Worm (Caenorhabditis elegans): ENCODE results near the gene C55A6.4.

C55A6.4 gene

DNA sequence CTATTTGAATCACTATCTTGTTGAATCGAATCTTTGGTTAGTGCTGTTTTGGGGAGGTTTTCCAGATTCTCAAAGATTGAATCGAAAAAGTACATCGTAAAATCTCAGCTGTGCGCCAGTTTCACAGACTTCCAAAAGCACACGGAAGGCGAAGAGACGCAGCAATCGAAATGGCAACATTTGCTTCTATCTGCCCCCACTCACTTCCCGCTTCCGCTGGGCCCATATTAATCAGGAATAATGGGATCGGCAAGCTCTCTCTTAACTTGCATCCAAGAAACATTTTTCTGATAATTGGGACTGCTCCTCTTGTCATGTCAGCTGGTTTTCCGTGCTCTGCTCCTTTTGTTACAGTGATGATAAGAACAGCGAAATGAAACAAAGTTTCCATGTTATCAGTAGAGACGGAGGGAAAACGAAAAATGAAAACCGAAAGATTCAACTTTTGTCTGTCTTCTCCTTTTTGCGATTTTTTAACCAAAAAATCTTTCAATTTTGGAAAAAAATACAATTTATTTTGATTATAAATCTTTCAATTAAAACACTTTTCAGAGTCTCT is 17.9 kb upstream of the C55A6.4 start (continued):
- TF ChIP-seq lin-1 (GFP tag; IDR thresholded peaks at IDR 0.05) (0 out of 2 replicates have a peak, but pooled peaks have one; percentile 18), nhr-28 (tag; optimal IDR thresholded peaks at IDR 0.05) (peak; percentile 74), lim-7 (GFP tag; IDR thresholded peaks at IDR 0.05) (no peak), skn-1 (tag; optimal IDR thresholded peaks at IDR 0.05) (no peak), dve-1 (tag; optimal IDR thresholded peaks at IDR 0.05; ENCODE audit: insufficient read depth) (peak; percentile 33), egl-43 (GFP tag; IDR thresholded peaks at IDR 0.05) (peak; percentile 6; the same call in 1 of the 2 replicates)

DNA sequence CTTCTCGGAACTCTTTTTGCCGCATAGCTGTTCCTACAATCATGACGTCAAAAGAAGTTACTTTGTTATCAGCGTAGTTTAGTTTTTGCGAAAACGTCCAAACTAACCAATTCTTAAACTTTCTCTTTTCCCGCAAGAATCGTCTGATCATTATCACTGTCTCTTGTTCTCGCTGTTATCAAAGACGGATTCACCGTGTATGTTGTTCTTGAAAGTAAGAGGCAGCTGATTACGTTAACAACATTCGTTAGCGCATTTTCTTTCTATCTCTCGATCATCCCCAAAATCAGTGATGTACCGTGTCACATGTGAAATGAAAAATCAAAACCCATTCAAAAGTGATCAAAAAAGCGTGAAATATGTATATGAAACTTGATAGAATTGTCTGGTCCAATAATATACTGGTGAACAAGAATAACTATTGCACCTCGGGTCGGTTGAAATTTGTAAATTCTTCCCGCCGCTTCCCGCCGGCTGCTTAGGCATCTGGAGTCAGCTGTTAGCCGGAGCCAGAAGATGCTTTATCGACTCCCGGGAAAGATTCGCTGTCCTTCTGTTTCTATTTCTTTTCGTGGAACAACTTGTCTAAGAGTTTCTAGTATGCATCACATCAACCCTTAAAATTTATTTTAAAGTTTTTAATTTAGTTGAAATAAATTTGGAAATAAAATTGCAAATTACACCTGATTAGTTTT is 17.0 kb upstream of the C55A6.4 start:
- peak; percentile 77 for TF ChIP-seq dve-1 (tag; optimal IDR thresholded peaks at IDR 0.05; ENCODE audit: insufficient read depth)
- TF ChIP-seq attf-4 (tag; optimal IDR thresholded peaks at IDR 0.05) = no peak
- peak in 1 of 2 experiments; percentile 59 for TF ChIP-seq mdl-1 (tag; optimal IDR thresholded peaks at IDR 0.05)
- TF ChIP-seq skn-1 (tag; optimal IDR thresholded peaks at IDR 0.05) = no peak
- TF ChIP-seq lsy-2 (tag; optimal IDR thresholded peaks at IDR 0.05) = peak in 1 of 2 experiments; percentile 64
- TF ChIP-seq nhr-237 (tag; optimal IDR thresholded peaks at IDR 0.05) = no peak
- TF ChIP-seq nhr-10 (tag; optimal IDR thresholded peaks at IDR 0.05) = peak; percentile 41
- TF ChIP-seq mes-2 (tag; optimal IDR thresholded peaks at IDR 0.05; ENCODE audit: poor library complexity, severe bottlenecking) = peak; percentile 47
- TF ChIP-seq hlh-30 (tag; optimal IDR thresholded peaks at IDR 0.05; ENCODE audit: insufficient read depth) = peak; percentile 85
- TF ChIP-seq nhr-77 (tag; optimal IDR thresholded peaks at IDR 0.05) = peak; percentile 84
- 0 out of 2 replicates have a peak, but pooled peaks have one; percentile 25 for TF ChIP-seq zfp-3 (GFP tag; conservative IDR thresholded peaks at IDR 0.05)
- peak; percentile 12 for TF ChIP-seq T20F7.1 (GFP tag; optimal IDR thresholded peaks at IDR 0.05)
- TF ChIP-seq mep-1 (tag; optimal IDR thresholded peaks at IDR 0.05) = peak; percentile 56
- no peak for TF ChIP-seq ces-1 (GFP tag; optimal IDR thresholded peaks at IDR 0.05)
- TF ChIP-seq cey-2 (tag; optimal IDR thresholded peaks at IDR 0.05; ENCODE audit: borderline replicate concordance, insufficient read depth) = peak; percentile 78
- TF ChIP-seq pqm-1 (tag; optimal IDR thresholded peaks at IDR 0.05) = peak; percentile 78
- TF ChIP-seq unc-62 (GFP tag; optimal IDR thresholded peaks at IDR 0.05 in 1 of 2) = peak in 1 of 2 experiments; percentile 79
- TF ChIP-seq unc-62 (tag; optimal IDR thresholded peaks at IDR 0.05) = no peak
- no peak for TF ChIP-seq zip-2 (tag; optimal IDR thresholded peaks at IDR 0.05)
- no peak for TF ChIP-seq lin-15B (tag; optimal IDR thresholded peaks at IDR 0.05)
- TF ChIP-seq mxl-3 (GFP tag; optimal IDR thresholded peaks at IDR 0.05) = peak; percentile 50
- peak; percentile 94 for TF ChIP-seq nhr-28 (tag; optimal IDR thresholded peaks at IDR 0.05)
- no peak for TF ChIP-seq tra-1 (GFP tag; IDR thresholded peaks at IDR 0.05)
- TF ChIP-seq jun-1 (tag; optimal IDR thresholded peaks at IDR 0.05) = no peak
- no peak for TF ChIP-seq F37D6.2 (tag; optimal IDR thresholded peaks at IDR 0.05)
- no peak for TF ChIP-seq egl-43 (GFP tag; IDR thresholded peaks at IDR 0.05)
- TF ChIP-seq hlh-11 (tag; optimal IDR thresholded peaks at IDR 0.05) = peak; percentile 84
- 0 out of 2 replicates have a peak, but pooled peaks have one; percentile 28 for TF ChIP-seq php-3 (GFP tag; IDR thresholded peaks at IDR 0.05)
- peak; percentile 66 for TF ChIP-seq dmd-6 (GFP tag; IDR thresholded peaks at IDR 0.05)
- TF ChIP-seq ztf-11 (tag; optimal IDR thresholded peaks at IDR 0.05) = no peak
- TF ChIP-seq aha-1 (tag) = peak; percentile 45
- no peak for TF ChIP-seq daf-16 (GFP tag; optimal IDR thresholded peaks at IDR 0.05)
- TF ChIP-seq daf-16 (tag; optimal IDR thresholded peaks at IDR 0.05) = peak; percentile 77
- no peak for TF ChIP-seq nhr-111 (GFP tag; optimal IDR thresholded peaks at IDR 0.05)

DNA sequence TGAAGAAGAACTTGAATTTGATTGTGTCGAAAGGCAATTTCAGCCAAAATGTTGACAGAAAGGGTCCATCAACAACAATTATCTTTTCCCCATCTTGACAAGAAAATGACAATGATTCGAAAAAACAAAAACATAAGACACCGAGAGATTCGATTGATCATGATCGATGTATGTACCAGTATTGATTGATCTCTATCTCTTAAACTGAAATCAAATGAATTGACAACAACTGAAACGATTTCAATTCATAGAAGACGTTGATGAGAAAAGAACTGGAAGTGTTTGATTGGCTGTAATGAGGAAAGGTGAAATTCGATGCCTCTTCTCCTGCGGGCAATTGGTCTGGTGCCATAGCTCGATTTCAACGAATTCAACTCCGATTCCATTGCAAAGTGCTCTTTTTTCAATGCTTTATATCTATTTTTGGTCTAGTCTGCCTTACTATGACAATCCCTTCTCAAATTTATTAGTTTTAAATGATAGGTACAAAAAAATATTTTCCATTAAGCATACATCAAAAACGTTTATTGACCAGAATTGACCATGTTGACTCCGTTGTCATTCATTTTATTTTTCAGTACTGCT is 15.8 kb upstream of the C55A6.4 start:
- TF ChIP-seq D1046.2 (GFP tag; IDR thresholded peaks at IDR 0.05) (0 out of 2 replicates have a peak, but pooled peaks have one; percentile 51), unc-62 (GFP tag; optimal IDR thresholded peaks at IDR 0.05 in 1 of 2) (peak in 1 of 2 experiments; percentile 93), unc-62 (tag; optimal IDR thresholded peaks at IDR 0.05) (no peak), aly-2 (tag; optimal IDR thresholded peaks at IDR 0.05) (no peak), lsy-2 (tag; optimal IDR thresholded peaks at IDR 0.05) (no peak), aha-1 (tag) (peak; percentile 93), daf-16 (GFP tag; optimal IDR thresholded peaks at IDR 0.05) (peak in 1 of 2 experiments; percentile 29), daf-16 (tag; optimal IDR thresholded peaks at IDR 0.05) (no peak), pha-4 (GFP tag; IDR thresholded peaks at IDR 0.05) (0 out of 2 replicates have a peak, but pooled peaks have one; percentile 39), pha-4 (tag; optimal IDR thresholded peaks at IDR 0.05) (no peak)

All from whole organism, L4 larva.